Worm (Caenorhabditis elegans) whole organism, L2 larva: ENCODE measurements around the gene str-109.

Experiments
- C34F6.9 ChIP-seq: fragments of 150-350 bp; optimal IDR thresholded peaks from 2 replicates; lab custom pipeline; 2014; ENCODE audit warnings: missing biosample characterization, missing genetic modification characterization
- F13H6.1 ChIP-seq: sonication (generic microtip); optimal IDR thresholded peaks from 2 replicates; lab custom pipeline; 2016; ENCODE audit warnings: missing genetic modification characterization, missing compliant biosample characterization
- R02D3.7 ChIP-seq: fragments of 150-350 bp; optimal IDR thresholded peaks from 2 replicates; lab custom pipeline; 2014; ENCODE audit warnings: missing biosample characterization, missing genetic modification characterization
- Y55F3AM.14 ChIP-seq: fragments of 200-800 bp; sonication (Bioruptor generic); optimal IDR thresholded peaks from 2 replicates; lab custom pipeline; 2018; ENCODE audit warnings: mild to moderate bottlenecking, missing genetic modification characterization, missing compliant biosample characterization
- ZK546.5 ChIP-seq: sonication (generic microtip); optimal IDR thresholded peaks from 2 replicates; lab custom pipeline; 2017; ENCODE audit warnings: missing biosample characterization, missing genetic modification characterization
- alr-1 ChIP-seq: fragments of 150-350 bp; optimal IDR thresholded peaks from 2 replicates; lab custom pipeline; 2014; ENCODE audit warnings: missing biosample characterization, missing genetic modification characterization
- ama-1 ChIP-seq: fragments of 150-350 bp; optimal IDR thresholded peaks from 2 replicates; lab custom pipeline; 2018; ENCODE audit warnings: inconsistent platforms
- blmp-1 ChIP-seq: sonication (generic microtip); optimal IDR thresholded peaks from 2 replicates; lab custom pipeline; 2017; ENCODE audit warnings: missing genetic modification characterization, mild to moderate bottlenecking, missing compliant biosample characterization, antibody characterized with exemption, moderate library complexity; ENCODE audit not compliant: insufficient read depth
- ceh-16 ChIP-seq: fragments of 150-350 bp; optimal IDR thresholded peaks from 2 replicates; lab custom pipeline; 2014; ENCODE audit warnings: missing biosample characterization, missing genetic modification characterization
- ceh-82 ChIP-seq: fragments of 150-350 bp; optimal IDR thresholded peaks from 2 replicates; lab custom pipeline; 2014; ENCODE audit warnings: missing biosample characterization, missing genetic modification characterization
- dmd-4 ChIP-seq: sonication (generic microtip); optimal IDR thresholded peaks from 2 replicates; lab custom pipeline; 2017; ENCODE audit warnings: missing biosample characterization, missing genetic modification characterization
- egl-27 ChIP-seq: sonication (generic microtip); optimal IDR thresholded peaks from 3 replicates; lab custom pipeline; 2017; ENCODE audit warnings: missing biosample characterization, missing genetic modification reagents, missing genetic modification characterization
- elt-1 ChIP-seq: fragments of 150-350 bp; optimal IDR thresholded peaks from 2 replicates; lab custom pipeline; 2014; ENCODE audit warnings: missing biosample characterization, missing genetic modification characterization
- elt-3 ChIP-seq: sonication (generic microtip); optimal IDR thresholded peaks from 2 replicates; lab custom pipeline; 2017; ENCODE audit warnings: missing biosample characterization, missing genetic modification characterization
- fos-1 ChIP-seq: fragments of 150-350 bp; optimal IDR thresholded peaks from 2 replicates; lab custom pipeline; 2014; ENCODE audit warnings: missing biosample characterization, missing genetic modification characterization
- gmeb-1 ChIP-seq: fragments of 150-350 bp; optimal IDR thresholded peaks from 2 replicates; lab custom pipeline; 2014; ENCODE audit warnings: missing biosample characterization, missing genetic modification characterization
- lin-11 ChIP-seq: fragments of 150-350 bp; sonication (generic microtip); optimal IDR thresholded peaks from 2 replicates; lab custom pipeline; 2014; ENCODE audit warnings: missing biosample characterization, missing genetic modification characterization, inconsistent platforms, mixed read lengths
- mbf-1 ChIP-seq: sonication (generic microtip); optimal IDR thresholded peaks from 2 replicates; lab custom pipeline; 2017; ENCODE audit warnings: missing biosample characterization, missing genetic modification characterization
- mdl-1 ChIP-seq, 2 experiments: fragments of 150-350 bp in 1 of 2; sonication (generic microtip) in 1 of 2; optimal IDR thresholded peaks; 2 replicates each; lab custom pipeline; 2017; ENCODE audit warnings: missing biosample characterization in 2 of 2, missing genetic modification characterization in 2 of 2
- nhr-11 ChIP-seq: fragments of 150-350 bp; optimal IDR thresholded peaks from 2 replicates; lab custom pipeline; 2014; ENCODE audit warnings: missing biosample characterization, missing genetic modification characterization
- nhr-12 ChIP-seq: fragments of 150-350 bp; optimal IDR thresholded peaks from 2 replicates; lab custom pipeline; 2014; ENCODE audit warnings: missing biosample characterization, missing genetic modification characterization
- nhr-21 ChIP-seq: fragments of 150-350 bp; optimal IDR thresholded peaks from 2 replicates; lab custom pipeline; 2014; ENCODE audit warnings: missing biosample characterization, missing genetic modification characterization
- nhr-23 ChIP-seq: fragments of 150-350 bp; optimal IDR thresholded peaks from 2 replicates; lab custom pipeline; 2014; ENCODE audit warnings: missing biosample characterization, missing genetic modification reagents, missing genetic modification characterization
- nhr-237 ChIP-seq: fragments of 150-350 bp; optimal IDR thresholded peaks from 2 replicates; lab custom pipeline; 2014; ENCODE audit warnings: missing biosample characterization, missing genetic modification characterization
- nhr-6 ChIP-seq: fragments of 150-350 bp; optimal IDR thresholded peaks from 2 replicates; lab custom pipeline; 2014; ENCODE audit warnings: missing biosample characterization, missing genetic modification characterization
- peb-1 ChIP-seq: fragments of 150-350 bp; optimal IDR thresholded peaks from 2 replicates; lab custom pipeline; 2014; ENCODE audit warnings: missing biosample characterization, missing genetic modification characterization
- sem-4 ChIP-seq: fragments of 150-350 bp; optimal IDR thresholded peaks from 2 replicates; lab custom pipeline; 2014; ENCODE audit warnings: missing biosample characterization, missing genetic modification reagents, missing genetic modification characterization
- skn-1 ChIP-seq: sonication (generic microtip); optimal IDR thresholded peaks from 2 replicates; lab custom pipeline; 2017; ENCODE audit warnings: missing biosample characterization, missing genetic modification characterization
- sma-3 ChIP-seq: sonication (generic microtip); optimal IDR thresholded peaks from 2 replicates; lab custom pipeline; 2016; ENCODE audit warnings: missing genetic modification reagents, missing genetic modification characterization, missing compliant biosample characterization
- sma-9 ChIP-seq, 2 experiments: fragments of 150-350 bp in 1 of 2; sonication (generic microtip) in 1 of 2; optimal IDR thresholded peaks; 2 replicates each; lab custom pipeline; 2014 to 2016; ENCODE audit warnings: missing genetic modification characterization in 2 of 2, mild to moderate bottlenecking in 1 of 2, missing biosample characterization in 1 of 2, missing compliant biosample characterization in 1 of 2, missing genetic modification reagents in 1 of 2, moderate library complexity in 1 of 2
- snpc-4 ChIP-seq: fragments of 150-350 bp; optimal IDR thresholded peaks from 2 replicates; lab custom pipeline; 2014; ENCODE audit warnings: missing biosample characterization, missing genetic modification characterization
- unc-39 ChIP-seq: fragments of 150-350 bp; optimal IDR thresholded peaks from 2 replicates; lab custom pipeline; 2014; ENCODE audit warnings: missing biosample characterization, missing genetic modification characterization
- unc-62 ChIP-seq: fragments of 150-350 bp; optimal IDR thresholded peaks from 2 replicates; lab custom pipeline; 2014; ENCODE audit warnings: missing biosample characterization, missing genetic modification reagents, missing genetic modification characterization
- zag-1 ChIP-seq: fragments of 150-350 bp; optimal IDR thresholded peaks from 2 replicates; lab custom pipeline; 2014; ENCODE audit warnings: missing biosample characterization, missing genetic modification characterization
- ztf-1 ChIP-seq: fragments of 200-800 bp; sonication (Bioruptor generic); conservative IDR thresholded peaks from 2 replicates; pipeline ENCODE4 v1.3.6; 2022; ENCODE audit warnings: missing genetic modification characterization, missing compliant biosample characterization
- ztf-4 ChIP-seq: fragments of 150-350 bp; optimal IDR thresholded peaks from 2 replicates; lab custom pipeline; 2014; ENCODE audit warnings: missing biosample characterization, missing genetic modification characterization

Gene str-109

DNA sequence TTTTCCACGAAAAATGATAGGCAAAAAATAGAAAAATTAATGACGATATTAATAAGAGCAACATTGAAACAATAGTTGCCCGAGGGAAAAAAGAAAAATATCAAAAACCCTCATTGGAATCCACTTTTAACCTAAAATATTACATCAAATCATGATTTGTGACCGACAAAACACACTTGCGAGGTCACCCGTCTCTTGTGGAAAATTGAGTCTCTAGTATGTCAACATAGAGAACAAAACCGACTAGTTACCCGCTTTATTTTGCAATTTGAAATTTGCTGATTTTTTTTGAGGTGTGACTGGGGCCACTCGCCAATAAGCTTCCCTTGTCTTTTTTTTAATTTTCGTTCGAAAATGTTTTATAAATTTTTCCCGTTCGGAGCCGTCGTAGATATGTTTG lies 13.7 kb upstream of the str-109 start, which contains the start of gene cyp-33D1:
Gene cyp-33D1, minus strand, starts transcription at position 101 of the 400 bp plus-strand sequence.
- TF ChIP-seq nhr-6 (no peak), zag-1 (tag; lab: Kevin White, UChicago) (no peak), lin-11 (no peak), ama-1 (no peak), mdl-1 (tag; optimal IDR thresholded peaks at IDR 0.05; lab: Kevin White, UChicago) (no peak), gmeb-1 (tag; lab: Kevin White, UChicago) (no peak), sma-3 (GFP tag; lab: Kevin White, UChicago) (no peak), snpc-4 (tag; lab: Kevin White, UChicago) (no peak), ztf-4 (no peak), nhr-23 (tag; lab: Kevin White, UChicago) (no peak), dmd-4 (no peak), nhr-21 (tag; lab: Kevin White, UChicago) (no peak), sem-4 (tag; lab: Kevin White, UChicago) (no peak), ztf-1 (GFP tag; lab: Robert Waterston, UW) (no peak), peb-1 (tag; lab: Kevin White, UChicago) (no peak), elt-1 (tag; lab: Kevin White, UChicago) (no peak), nhr-237 (tag; lab: Kevin White, UChicago) (no peak), R02D3.7 (tag; lab: Kevin White, UChicago) (no peak)

DNA sequence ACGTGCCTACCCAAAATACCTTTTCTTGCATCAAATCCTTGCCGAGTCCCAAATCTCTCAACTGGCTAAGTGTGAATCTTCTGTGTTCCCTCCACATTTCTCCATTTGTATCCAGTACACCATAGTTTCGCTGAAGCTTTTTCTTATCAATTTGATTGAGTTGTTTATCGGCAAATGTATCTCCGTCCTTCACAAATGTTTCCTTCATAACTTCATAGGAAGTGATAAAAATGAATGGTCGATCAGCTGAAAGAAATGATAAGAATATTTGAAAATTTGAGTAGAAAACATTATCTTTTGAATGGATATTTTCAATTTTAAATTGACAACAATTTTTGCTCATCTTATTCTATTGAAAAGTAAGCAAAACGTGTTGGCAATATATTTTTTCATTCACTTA lies 13.2 kb upstream of the str-109 start:
- no peak for TF ChIP-seq unc-39 (tag; lab: Kevin White, UChicago)
- TF ChIP-seq fos-1 (tag; lab: Kevin White, UChicago): peak; percentile 65
- TF ChIP-seq, all 48 proteins: peak for 1

DNA sequence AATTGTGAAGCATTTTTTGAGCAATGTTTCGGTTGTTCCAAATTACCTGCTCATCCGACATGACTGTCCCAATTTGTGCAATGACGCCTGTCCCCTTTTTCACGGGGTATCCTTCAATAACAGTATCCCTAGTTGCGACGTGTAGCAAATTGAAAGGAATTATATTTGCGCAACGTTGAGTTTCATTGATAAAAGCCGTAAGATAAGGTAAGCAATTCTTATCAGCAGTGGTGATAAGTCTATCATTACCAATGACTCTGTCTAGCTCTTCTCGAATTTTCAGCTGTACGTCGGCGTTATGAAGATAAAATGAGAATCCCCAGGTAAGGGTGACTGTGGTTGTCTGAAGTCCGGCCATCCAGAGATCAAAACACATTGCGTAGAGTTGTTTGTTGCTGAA lies 12.1 kb upstream of the str-109 start:
- TF ChIP-seq fos-1 (tag; lab: Kevin White, UChicago): peak; percentile 35
- no peak for TF ChIP-seq dmd-4
- TF ChIP-seq ceh-82 (tag; lab: Kevin White, UChicago): no peak

DNA sequence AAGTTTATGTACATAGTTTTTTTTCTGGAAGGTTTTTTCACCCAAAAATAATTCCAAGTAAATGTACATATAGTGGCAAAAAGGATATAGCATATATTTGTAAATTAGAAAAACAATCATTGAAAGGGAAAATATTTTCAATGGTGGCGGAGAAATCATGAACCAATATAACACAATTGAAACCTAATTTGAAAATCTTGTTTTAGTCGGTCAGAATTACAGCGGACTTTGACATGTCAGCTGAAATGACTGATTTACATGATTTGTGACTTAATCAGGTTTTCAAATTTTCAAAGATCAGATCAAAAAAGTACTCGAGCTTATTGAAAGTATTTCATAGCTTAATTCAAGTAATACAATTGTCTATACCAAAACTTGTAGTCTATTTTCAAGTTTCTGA lies 9.7 kb upstream of the str-109 start, which contains the start of gene K05D4.9:
Gene K05D4.9, minus strand, starts transcription at position 101 of the 400 bp plus-strand sequence.
- TF ChIP-seq ZK546.5 (tag; lab: Kevin White, UChicago) (no peak), ceh-16 (tag; lab: Kevin White, UChicago) (no peak), nhr-11 (tag; lab: Kevin White, UChicago) (no peak), nhr-21 (tag; lab: Kevin White, UChicago) (no peak), nhr-237 (tag; lab: Kevin White, UChicago) (no peak)

DNA sequence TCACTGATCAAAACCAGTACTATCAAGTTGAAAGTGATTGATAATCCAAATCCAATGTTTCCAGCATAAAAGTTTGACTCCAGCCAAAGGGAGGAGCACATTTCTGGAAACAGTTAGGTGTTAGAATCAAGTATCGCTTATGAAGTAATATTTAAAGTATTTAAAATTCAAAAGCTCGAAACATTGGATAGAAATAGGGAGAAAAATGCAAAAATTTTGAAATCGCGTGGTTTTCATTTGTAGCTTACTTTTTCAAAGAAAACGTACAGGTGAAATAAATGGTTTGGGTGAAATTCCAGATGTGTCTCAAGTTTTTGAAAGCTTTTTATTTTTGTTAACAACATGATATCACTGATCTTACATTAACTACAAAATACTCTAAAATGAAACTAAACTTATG lies 7.0 kb upstream of the str-109 start, which contains the start of gene str-111:
Gene str-111, minus strand, starts transcription at position 101 of the 400 bp plus-strand sequence.
- TF ChIP-seq nhr-23 (tag; lab: Kevin White, UChicago) (no peak), nhr-12 (tag; lab: Kevin White, UChicago) (no peak), sma-9 (GFP tag; optimal IDR thresholded peaks at IDR 0.05; lab: Kevin White, UChicago) (no peak), sma-9 (tag; optimal IDR thresholded peaks at IDR 0.05; lab: Kevin White, UChicago) (no peak), egl-27 (no peak), Y55F3AM.14 (GFP tag; lab: Kevin White, UChicago) (no peak)

DNA sequence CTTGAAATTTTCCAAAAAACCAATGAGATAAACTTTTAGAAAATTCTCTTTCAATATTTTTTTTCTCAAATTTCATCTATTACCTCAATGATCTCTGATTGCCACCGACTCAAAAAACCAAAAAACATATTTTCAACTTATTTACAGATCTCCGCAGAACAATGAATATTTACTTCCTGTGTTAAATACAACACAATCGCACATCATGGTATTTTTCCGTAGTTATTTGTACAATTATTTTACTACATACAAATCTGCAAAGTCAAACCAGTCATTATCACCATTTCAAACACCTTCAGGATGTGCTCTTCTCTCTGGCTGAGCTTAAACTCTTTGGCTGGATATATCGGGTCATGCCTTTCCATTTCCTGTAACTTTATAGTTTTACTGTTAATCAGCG lies 3.9 kb upstream of the str-109 start, which contains the start of gene str-108:
Gene str-108, plus strand, starts transcription at position 301 of the 400 bp plus-strand sequence.
- TF ChIP-seq dmd-4 (no peak), skn-1 (tag; lab: Kevin White, UChicago) (no peak), lin-11 (no peak), elt-3 (tag; lab: Kevin White, UChicago) (no peak)

DNA sequence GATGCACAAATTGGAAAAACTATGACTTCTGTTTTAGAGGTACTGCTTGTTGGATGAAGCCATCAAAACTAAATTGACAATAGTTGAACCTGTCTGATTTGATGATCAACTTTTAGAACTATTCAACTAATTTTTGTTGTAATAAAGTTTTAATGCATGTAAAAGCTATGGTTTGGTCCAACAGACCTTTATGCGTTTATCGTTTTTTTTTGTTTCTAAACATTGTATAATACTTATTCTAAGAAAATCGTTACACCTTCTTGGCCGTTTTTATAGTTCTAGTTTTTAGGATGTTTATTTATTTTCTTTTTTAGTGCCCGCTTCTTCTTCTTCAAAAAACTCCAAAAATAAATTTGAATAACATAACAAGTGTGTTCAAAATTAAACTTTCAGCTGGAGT lies 1.7 kb upstream of the str-109 start, which contains the start of gene F10A3.12:
Gene F10A3.12, plus strand, starts transcription at position 301 of the 400 bp plus-strand sequence.
- TF ChIP-seq ceh-16 (tag; lab: Kevin White, UChicago) (no peak), skn-1 (tag; lab: Kevin White, UChicago) (no peak), dmd-4 (no peak), unc-39 (tag; lab: Kevin White, UChicago) (no peak), ZK546.5 (tag; lab: Kevin White, UChicago) (no peak), alr-1 (tag; lab: Kevin White, UChicago) (no peak), R02D3.7 (tag; lab: Kevin White, UChicago) (no peak), unc-62 (GFP tag; lab: Kevin White, UChicago) (no peak), mbf-1 (tag; lab: Kevin White, UChicago) (no peak), gmeb-1 (tag; lab: Kevin White, UChicago) (no peak), blmp-1 (tag; lab: Kevin White, UChicago) (no peak), F13H6.1 (tag; lab: Kevin White, UChicago) (no peak), C34F6.9 (tag; lab: Kevin White, UChicago) (no peak), nhr-21 (tag; lab: Kevin White, UChicago) (no peak), mdl-1 (tag; optimal IDR thresholded peaks at IDR 0.05; lab: Kevin White, UChicago) (no peak), snpc-4 (tag; lab: Kevin White, UChicago) (no peak)
- TF ChIP-seq, all 48 proteins: peak for 0
